Worm (Caenorhabditis elegans) whole organism, early embryonic: ENCODE data around the gene abu-14.

Source experiments
- B0310.2 ChIP-seq: sonication (generic microtip); optimal IDR thresholded peaks from 2 replicates; lab custom pipeline; 2016; ENCODE audit warnings: mild to moderate bottlenecking, missing genetic modification characterization, missing compliant biosample characterization
- F13C5.2 ChIP-seq: sonication (generic microtip); optimal IDR thresholded peaks from 2 replicates; lab custom pipeline; 2017; ENCODE audit warnings: mild to moderate bottlenecking, missing genetic modification characterization, inconsistent platforms, missing compliant biosample characterization
- ama-1 ChIP-seq: fragments of 150-350 bp; optimal IDR thresholded peaks from 2 replicates; lab custom pipeline; 2014
- ceh-13 ChIP-seq: fragments of 200-800 bp; sonication (Bioruptor generic); optimal IDR thresholded peaks from 2 replicates; lab custom pipeline; 2018; ENCODE audit warnings: mild to moderate bottlenecking, missing genetic modification characterization, missing compliant biosample characterization
- ceh-36 ChIP-seq: sonication (generic microtip); optimal IDR thresholded peaks from 2 replicates; lab custom pipeline; 2016; ENCODE audit warnings: missing genetic modification characterization, inconsistent platforms, missing compliant biosample characterization
- flt-1 ChIP-seq: fragments of 200-800 bp; sonication (Bioruptor generic); IDR thresholded peaks from 2 replicates; pipeline ENCODE4 v1.3.6; 2022; ENCODE audit warnings: missing genetic modification characterization, missing compliant biosample characterization
- hmbx-1 ChIP-seq: sonication (generic microtip); optimal IDR thresholded peaks from 2 replicates; lab custom pipeline; 2016; ENCODE audit warnings: mild to moderate bottlenecking, missing genetic modification characterization, missing compliant biosample characterization
- hmg-4 ChIP-seq: fragments of 200-800 bp; sonication (Bioruptor generic); optimal IDR thresholded peaks from 2 replicates; lab custom pipeline; 2018; ENCODE audit warnings: mild to moderate bottlenecking, missing genetic modification characterization, missing compliant biosample characterization
- pes-1 ChIP-seq: fragments of 200-800 bp; sonication (Bioruptor generic); IDR thresholded peaks from 2 replicates; pipeline ENCODE4 v1.3.6; 2022; ENCODE audit warnings: missing genetic modification reagents, missing genetic modification characterization, missing compliant biosample characterization
- scrt-1 ChIP-seq: fragments of 200-800 bp; sonication (Bioruptor generic); IDR thresholded peaks from 2 replicates; pipeline ENCODE4 v1.3.6; 2022; ENCODE audit warnings: missing genetic modification characterization, missing compliant biosample characterization
- tbx-11 ChIP-seq: fragments of 200-800 bp; sonication (Bioruptor generic); IDR thresholded peaks from 2 replicates; pipeline ENCODE4 v1.3.6; 2022; ENCODE audit warnings: missing genetic modification characterization, missing compliant biosample characterization
- tbx-37 ChIP-seq: fragments of 200-800 bp; sonication (Bioruptor generic); conservative IDR thresholded peaks from 2 replicates; pipeline ENCODE4 v1.3.6; 2022; ENCODE audit warnings: missing genetic modification reagents, missing genetic modification characterization, missing compliant biosample characterization

- TF ChIP-seq flt-1 (GFP tag; lab: Robert Waterston, UW) (no peak), ama-1 (no peak), ceh-13 (GFP tag; lab: Kevin White, UChicago) (no peak), scrt-1 (no peak), tbx-11 (GFP tag; lab: Robert Waterston, UW) (no peak), hmbx-1 (no peak), F13C5.2 (no peak), hmg-4 (no peak), tbx-37 (GFP tag; lab: Robert Waterston, UW) (no peak), ceh-36 (no peak), pes-1 (GFP tag; lab: Robert Waterston, UW) (no peak), B0310.2 (tag; lab: Kevin White, UChicago) (no peak)
Observed at ce11 chrII:9196325-9196724, 30.7 kb downstream of the abu-14 start.
